Fruit fly (Drosophila melanogaster): ENCODE results near the gene Pbp45.

The Pbp45 gene

dm6 chr3R:15807877-15808381, 31.4 kb downstream of the Pbp45 start:
- TF ChIP-seq fd59A (GFP tag; optimal IDR thresholded peaks at IDR 0.05) (no peak), CG6163 (GFP tag; IDR thresholded peaks at IDR 0.05) (0 out of 3 replicates have a peak, but pooled peaks have one; percentile 17), Blimp-1 (GFP tag; optimal IDR thresholded peaks at IDR 0.05) (peak; percentile 41), Gug (GFP tag; IDR thresholded peaks at IDR 0.05) (no peak), Eip93F (GFP tag; optimal IDR thresholded peaks at IDR 0.05) (no peak), svp (GFP tag) (no peak), spab (GFP tag; optimal IDR thresholded peaks at IDR 0.05) (no peak)

- peak; percentile 11 for TF ChIP-seq net (GFP tag; optimal IDR thresholded peaks at IDR 0.05)
- TF ChIP-seq CG16779 (tag; optimal IDR thresholded peaks at IDR 0.05): no peak
- no peak for TF ChIP-seq Eip93F (GFP tag; optimal IDR thresholded peaks at IDR 0.05)
- TF ChIP-seq topi (GFP tag; optimal IDR thresholded peaks at IDR 0.05): no peak
- TF ChIP-seq lz (GFP tag; optimal IDR thresholded peaks at IDR 0.05): no peak
- TF ChIP-seq CG6854 (GFP tag; optimal IDR thresholded peaks at IDR 0.05): peak; percentile 39
- no peak for TF ChIP-seq CG6163 (GFP tag; IDR thresholded peaks at IDR 0.05)
- no peak for TF ChIP-seq CG15336 (GFP tag; IDR thresholded peaks at IDR 0.05)
- TF ChIP-seq CG1621 (tag; optimal IDR thresholded peaks at IDR 0.05): peak; percentile 69
- no peak for TF ChIP-seq CG8632 (GFP tag; optimal IDR thresholded peaks at IDR 0.05)
- no peak for TF ChIP-seq Eip75B (GFP tag; optimal IDR thresholded peaks at IDR 0.05)
- no peak for TF ChIP-seq CG10669 (GFP tag; optimal IDR thresholded peaks at IDR 0.05)
- TF ChIP-seq CG31627 (GFP tag; optimal IDR thresholded peaks at IDR 0.05): no peak
- TF ChIP-seq Ets21C (GFP tag; optimal IDR thresholded peaks at IDR 0.05): no peak
- TF ChIP-seq CG8319 (GFP tag; optimal IDR thresholded peaks at IDR 0.05): no peak
- no peak for TF ChIP-seq fkh (GFP tag; optimal IDR thresholded peaks at IDR 0.05)
- no peak for TF ChIP-seq fd59A (GFP tag; optimal IDR thresholded peaks at IDR 0.05)
- peak; percentile 1 for TF ChIP-seq pdm3 (GFP tag; optimal IDR thresholded peaks at IDR 0.05)
- TF ChIP-seq acj6 (GFP tag; optimal IDR thresholded peaks at IDR 0.05): no peak
- TF ChIP-seq svp (GFP tag): no peak
- TF ChIP-seq CG3032 (tag; optimal IDR thresholded peaks at IDR 0.05): no peak
- TF ChIP-seq CG11294 (GFP tag; IDR thresholded peaks at IDR 0.05): no peak
- TF ChIP-seq Lpt (GFP tag; optimal IDR thresholded peaks at IDR 0.05): no peak
- TF ChIP-seq eg (GFP tag; IDR thresholded peaks at IDR 0.05): no peak
- TF ChIP-seq spab (GFP tag; optimal IDR thresholded peaks at IDR 0.05): no peak
- TF ChIP-seq Hr39 (GFP tag; optimal IDR thresholded peaks at IDR 0.05): no peak
- TF ChIP-seq dsx (GFP tag; optimal IDR thresholded peaks at IDR 0.05; ENCODE audit: poor library complexity, severe bottlenecking): peak; percentile 94
- TF ChIP-seq OdsH (GFP tag; optimal IDR thresholded peaks at IDR 0.05): no peak
Measured at dm6 chr3R:15807306-15807705, 32.0 kb downstream of the Pbp45 start.

dm6 chr3R:15806341-15806740, 33.0 kb downstream of the Pbp45 start:
- TF ChIP-seq CG32006 (GFP tag; optimal IDR thresholded peaks at IDR 0.05) (peak; percentile 75), svp (GFP tag) (peak; percentile 68), lz (GFP tag; optimal IDR thresholded peaks at IDR 0.05) (peak; percentile 26), esn (GFP tag; optimal IDR thresholded peaks at IDR 0.05) (peak; percentile 45), CG15336 (GFP tag; IDR thresholded peaks at IDR 0.05) (0 out of 2 replicates have a peak, but pooled peaks have one; percentile 26), CG16779 (tag; optimal IDR thresholded peaks at IDR 0.05) (no peak), CG1621 (tag; optimal IDR thresholded peaks at IDR 0.05) (no peak), Eip78C (GFP tag) (peak; percentile 86), salr (GFP tag; optimal IDR thresholded peaks at IDR 0.05) (peak in 1 of 2 experiments; percentile 34), CG8632 (GFP tag; optimal IDR thresholded peaks at IDR 0.05) (no peak), net (GFP tag; optimal IDR thresholded peaks at IDR 0.05) (no peak), achi (GFP tag; optimal IDR thresholded peaks at IDR 0.05) (peak; percentile 3), dsx (GFP tag; optimal IDR thresholded peaks at IDR 0.05; ENCODE audit: poor library complexity, severe bottlenecking) (no peak), Gug (GFP tag; IDR thresholded peaks at IDR 0.05) (no peak), Hr39 (GFP tag; optimal IDR thresholded peaks at IDR 0.05) (peak; percentile 5), topi (GFP tag; optimal IDR thresholded peaks at IDR 0.05) (peak; percentile 45), CG10669 (GFP tag; optimal IDR thresholded peaks at IDR 0.05) (no peak), CG11902 (GFP tag; optimal IDR thresholded peaks at IDR 0.05) (no peak), CG3032 (tag; optimal IDR thresholded peaks at IDR 0.05) (no peak), Met (GFP tag; optimal IDR thresholded peaks at IDR 0.05) (peak; percentile 40), Lpt (GFP tag; optimal IDR thresholded peaks at IDR 0.05) (peak; percentile 2), CG4318 (GFP tag; optimal IDR thresholded peaks at IDR 0.05) (no peak), ss (GFP tag; optimal IDR thresholded peaks at IDR 0.05) (no peak), CG11294 (GFP tag; IDR thresholded peaks at IDR 0.05) (no peak), CG8119 (GFP tag; IDR thresholded peaks at IDR 0.05) (peak; percentile 36; the same call in 2 of the 3 replicates), CG6808 (GFP tag; optimal IDR thresholded peaks at IDR 0.05) (no peak), CG31627 (GFP tag; optimal IDR thresholded peaks at IDR 0.05) (no peak), Hr4 (GFP tag; optimal IDR thresholded peaks at IDR 0.05) (peak; percentile 47), CG11762 (GFP tag; optimal IDR thresholded peaks at IDR 0.05; ENCODE audit: insufficient read depth) (no peak), Sox15 (GFP tag; optimal IDR thresholded peaks at IDR 0.05) (no peak), Sox102F (GFP tag; optimal IDR thresholded peaks at IDR 0.05) (no peak)
